Worm (Caenorhabditis elegans) whole organism, late embryonic: ENCODE results near the gene Y45F10C.1.
"Not testable (repeated sequence)": the region's sequence is repeated elsewhere in the genome, so short reads cannot be mapped to it uniquely, and the experiment has no call there.

Experiments used
- C38D4.7 ChIP-seq: fragments of 200-800 bp; sonication (Bioruptor generic); optimal IDR thresholded peaks from 2 replicates; lab custom pipeline; 2018; ENCODE audit warnings: mild to moderate bottlenecking, missing genetic modification characterization, moderate library complexity, missing compliant biosample characterization
- K09A11.1 ChIP-seq: sonication (generic microtip); optimal IDR thresholded peaks from 2 replicates; lab custom pipeline; 2017; ENCODE audit warnings: antibody characterized with exemption, mild to moderate bottlenecking, missing genetic modification characterization, missing compliant biosample characterization; ENCODE audit not compliant: insufficient read depth
- T23F11.4 ChIP-seq: fragments of 200-800 bp; sonication (Bioruptor generic); optimal IDR thresholded peaks from 2 replicates; lab custom pipeline; 2018; ENCODE audit warnings: mild to moderate bottlenecking, missing genetic modification characterization, missing compliant biosample characterization
- Y22D7AL.16 ChIP-seq: sonication (generic microtip); optimal IDR thresholded peaks from 2 replicates; lab custom pipeline; 2016; ENCODE audit warnings: missing genetic modification characterization, missing compliant biosample characterization
- ahr-1 ChIP-seq: sonication (generic microtip); optimal IDR thresholded peaks from 2 replicates; lab custom pipeline; 2016; ENCODE audit warnings: missing genetic modification characterization, missing compliant biosample characterization
- ceh-22 ChIP-seq: sonication (generic microtip); optimal IDR thresholded peaks from 2 replicates; lab custom pipeline; 2017; ENCODE audit warnings: missing biosample characterization, missing genetic modification characterization
- ceh-24 ChIP-seq: sonication (generic microtip); optimal IDR thresholded peaks from 2 replicates; lab custom pipeline; 2016; ENCODE audit warnings: mild to moderate bottlenecking, missing genetic modification characterization, missing compliant biosample characterization
- ceh-30 ChIP-seq: fragments of 150-350 bp; optimal IDR thresholded peaks from 2 replicates; lab custom pipeline; 2014; ENCODE audit warnings: missing biosample characterization, missing genetic modification characterization
- ceh-31 ChIP-seq: sonication (generic microtip); optimal IDR thresholded peaks from 2 replicates; lab custom pipeline; 2016; ENCODE audit warnings: missing genetic modification characterization, missing compliant biosample characterization
- ceh-45 ChIP-seq: fragments of 200-800 bp; sonication (Bioruptor generic); IDR thresholded peaks from 2 replicates; pipeline ENCODE4 v1.3.6; 2022; ENCODE audit warnings: missing genetic modification reagents, missing genetic modification characterization, missing compliant biosample characterization
- ceh-48 ChIP-seq: sonication (generic microtip); optimal IDR thresholded peaks from 2 replicates; lab custom pipeline; 2016; ENCODE audit warnings: missing genetic modification characterization, inconsistent platforms, missing compliant biosample characterization
- ceh-6 ChIP-seq: fragments of 200-800 bp; sonication (Bioruptor generic); optimal IDR thresholded peaks from 2 replicates; lab custom pipeline; 2018; ENCODE audit warnings: mild to moderate bottlenecking, missing genetic modification characterization, missing compliant biosample characterization
- dve-1 ChIP-seq: sonication (generic microtip); optimal IDR thresholded peaks from 2 replicates; lab custom pipeline; 2017; ENCODE audit warnings: antibody characterized with exemption, mild to moderate bottlenecking, missing genetic modification characterization, missing compliant biosample characterization
- elt-2 ChIP-seq: sonication (generic microtip); optimal IDR thresholded peaks from 2 replicates; lab custom pipeline; 2016; ENCODE audit warnings: missing genetic modification reagents, missing genetic modification characterization, missing compliant biosample characterization
- elt-4 ChIP-seq: sonication (generic microtip); optimal IDR thresholded peaks from 2 replicates; lab custom pipeline; 2016; ENCODE audit warnings: missing genetic modification characterization, missing compliant biosample characterization
- eyg-1 ChIP-seq: sonication (generic microtip); optimal IDR thresholded peaks from 2 replicates; lab custom pipeline; 2016; ENCODE audit warnings: missing genotype, missing genetic modification characterization, missing compliant biosample characterization
- fax-1 ChIP-seq: sonication (generic microtip); optimal IDR thresholded peaks from 2 replicates; lab custom pipeline; 2016; ENCODE audit warnings: missing genotype, missing genetic modification characterization, missing compliant biosample characterization
- fkh-6 ChIP-seq: sonication (generic microtip); optimal IDR thresholded peaks from 2 replicates; lab custom pipeline; 2016; ENCODE audit warnings: missing genetic modification characterization, missing compliant biosample characterization
- hlh-13 ChIP-seq: fragments of 200-800 bp; sonication (Bioruptor generic); optimal IDR thresholded peaks from 2 replicates; lab custom pipeline; 2018; ENCODE audit warnings: mild to moderate bottlenecking, missing genetic modification characterization, missing compliant biosample characterization
- hlh-6 ChIP-seq: sonication (generic microtip); optimal IDR thresholded peaks from 2 replicates; lab custom pipeline; 2016; ENCODE audit warnings: missing genotype, missing genetic modification characterization, missing compliant biosample characterization
- nfya-1 ChIP-seq: sonication (generic microtip); optimal IDR thresholded peaks from 2 replicates; lab custom pipeline; 2017; ENCODE audit warnings: missing genetic modification characterization, mild to moderate bottlenecking, missing compliant biosample characterization, antibody characterized with exemption, moderate library complexity
- nhr-11 ChIP-seq: fragments of 150-350 bp; optimal IDR thresholded peaks from 2 replicates; lab custom pipeline; 2014; ENCODE audit warnings: missing biosample characterization, missing genetic modification characterization
- odd-2 ChIP-seq: sonication (generic microtip); optimal IDR thresholded peaks from 2 replicates; lab custom pipeline; 2017; ENCODE audit warnings: antibody characterized with exemption, mild to moderate bottlenecking, missing genetic modification characterization, missing compliant biosample characterization
- pat-9 ChIP-seq: fragments of 200-800 bp; sonication (Bioruptor generic); optimal IDR thresholded peaks from 2 replicates; lab custom pipeline; 2018; ENCODE audit warnings: mild to moderate bottlenecking, missing genetic modification characterization, moderate library complexity, missing compliant biosample characterization
- pax-1 ChIP-seq: fragments of 150-350 bp; optimal IDR thresholded peaks from 2 replicates; lab custom pipeline; 2014; ENCODE audit warnings: missing biosample characterization, missing genetic modification characterization
- rnt-1 ChIP-seq: sonication (generic microtip); optimal IDR thresholded peaks from 2 replicates; lab custom pipeline; 2016; ENCODE audit warnings: missing genetic modification characterization, missing compliant biosample characterization
- sdc-2 ChIP-seq: sonication (generic microtip); optimal IDR thresholded peaks from 2 replicates; lab custom pipeline; 2016; ENCODE audit warnings: missing genotype, missing genetic modification characterization, missing compliant biosample characterization
- syd-9 ChIP-seq: sonication (generic microtip); optimal IDR thresholded peaks from 2 replicates; lab custom pipeline; 2016; ENCODE audit warnings: mild to moderate bottlenecking, missing genetic modification characterization, moderate library complexity, missing compliant biosample characterization
- tbx-7 ChIP-seq: sonication (generic microtip); optimal IDR thresholded peaks from 2 replicates; lab custom pipeline; 2016; ENCODE audit warnings: missing genotype, missing genetic modification characterization, missing compliant biosample characterization
- unc-42 ChIP-seq: sonication (generic microtip); optimal IDR thresholded peaks from 2 replicates; lab custom pipeline; 2016; ENCODE audit warnings: missing genotype, missing genetic modification characterization, missing compliant biosample characterization
- unc-86 ChIP-seq: sonication (generic microtip); optimal IDR thresholded peaks from 2 replicates; lab custom pipeline; 2016; ENCODE audit warnings: missing genetic modification characterization, missing compliant biosample characterization
- zip-5 ChIP-seq: sonication (generic microtip); optimal IDR thresholded peaks from 2 replicates; lab custom pipeline; 2016; ENCODE audit warnings: missing genetic modification characterization, missing compliant biosample characterization

Y45F10C.1 gene

DNA sequence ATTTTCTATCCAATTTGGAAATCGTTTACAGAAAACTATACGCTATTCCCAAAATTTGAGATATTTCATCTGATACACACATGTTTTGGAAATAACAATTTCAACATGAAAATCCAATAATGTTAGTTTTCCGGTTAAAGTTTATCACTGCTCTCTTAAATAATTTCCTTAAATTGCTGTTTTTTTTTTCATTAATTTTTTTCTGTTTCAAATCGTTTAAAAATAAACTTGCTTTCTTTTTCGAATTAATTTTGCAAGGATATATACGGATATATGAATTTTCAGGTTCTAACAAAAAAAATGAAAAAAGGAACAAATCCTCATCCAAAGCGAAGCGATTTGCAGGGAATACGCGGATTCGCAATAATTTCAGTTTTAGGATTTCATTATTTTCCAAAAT is 14.2 kb upstream of the Y45F10C.1 start, which contains the start of gene oac-48:
Gene oac-48 (plus strand): TSS at position 301 of the 400 bp plus-strand sequence.
- no peak for TF ChIP-seq ceh-45
- TF ChIP-seq C38D4.7: no peak
- no peak for TF ChIP-seq Y22D7AL.16 (tag; lab: Kevin White, UChicago)
- TF ChIP-seq zip-5 (tag; lab: Kevin White, UChicago): no peak
- TF ChIP-seq ceh-31 (tag; lab: Kevin White, UChicago): no peak
- TF ChIP-seq rnt-1 (tag; lab: Kevin White, UChicago): no peak

DNA sequence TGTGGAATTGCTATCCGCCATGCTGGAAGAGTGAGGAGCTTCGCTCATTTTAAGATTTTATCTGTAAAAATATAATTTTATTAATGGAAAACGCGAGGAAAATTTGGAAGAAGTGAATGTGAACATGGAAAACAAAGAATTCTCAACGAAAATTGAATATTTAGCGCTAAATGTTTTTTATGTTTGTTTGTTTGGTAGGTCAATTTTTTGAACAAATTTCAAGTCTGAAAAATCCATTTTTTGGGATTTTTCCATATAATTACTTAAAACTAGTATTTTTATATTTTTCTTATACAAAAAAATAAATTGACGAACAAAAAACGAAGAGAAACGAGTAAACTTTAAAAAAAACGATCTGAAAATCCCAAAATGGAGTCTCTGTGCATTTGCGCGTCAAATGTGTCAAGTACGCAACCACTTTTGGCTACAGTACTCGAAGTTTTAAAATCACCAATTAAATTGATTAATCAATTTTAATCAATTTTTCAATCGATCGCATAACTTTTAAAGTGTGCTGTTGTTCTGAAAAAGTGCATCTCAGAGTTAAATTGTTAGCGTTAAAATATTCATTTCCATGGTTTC is 7.6 kb upstream of the Y45F10C.1 start, which contains the start of gene fbxa-215:
Gene fbxa-215 (minus strand): TSS at position 61 of the 582 bp plus-strand sequence.
- TF ChIP-seq unc-42 (tag; lab: Kevin White, UChicago) (no peak), syd-9 (tag; lab: Kevin White, UChicago) (no peak), nhr-11 (no peak), odd-2 (tag; lab: Kevin White, UChicago) (no peak), nfya-1 (tag; lab: Kevin White, UChicago) (no peak), elt-2 (no peak), hlh-6 (tag; lab: Kevin White, UChicago) (no peak), C38D4.7 (no peak), ceh-24 (tag; lab: Kevin White, UChicago) (no peak), sdc-2 (tag; lab: Kevin White, UChicago) (no peak), unc-86 (tag; lab: Kevin White, UChicago) (no peak), rnt-1 (tag; lab: Kevin White, UChicago) (no peak)

- TF ChIP-seq hlh-13 (GFP tag; lab: Kevin White, UChicago): no peak
- TF ChIP-seq elt-4 (tag; lab: Kevin White, UChicago): no peak
- TF ChIP-seq unc-42 (tag; lab: Kevin White, UChicago): no peak
- TF ChIP-seq ahr-1 (tag; lab: Kevin White, UChicago): no peak
- TF ChIP-seq K09A11.1 (tag; lab: Kevin White, UChicago): no peak
- no peak for TF ChIP-seq ceh-6 (GFP tag; lab: Kevin White, UChicago)
- no peak for TF ChIP-seq eyg-1 (tag; lab: Kevin White, UChicago)
- TF ChIP-seq pax-1 (tag; lab: Kevin White, UChicago): no peak
- no peak for TF ChIP-seq syd-9 (tag; lab: Kevin White, UChicago)
- TF ChIP-seq ceh-31 (tag; lab: Kevin White, UChicago): no peak
- TF ChIP-seq fkh-6 (tag; lab: Kevin White, UChicago): no peak
- no peak for TF ChIP-seq T23F11.4
- no peak for TF ChIP-seq ceh-22 (tag; lab: Kevin White, UChicago)
Observed at ce11 chrIV:13665073-13665472, 5.7 kb upstream of the Y45F10C.1 start.

- TF ChIP-seq rnt-1 (tag; lab: Kevin White, UChicago): no peak
- TF ChIP-seq ceh-30 (tag; lab: Kevin White, UChicago): no peak
- no peak for TF ChIP-seq fax-1 (tag; lab: Kevin White, UChicago)
- no peak for TF ChIP-seq eyg-1 (tag; lab: Kevin White, UChicago)
- TF ChIP-seq nfya-1 (tag; lab: Kevin White, UChicago): no peak
- no peak for TF ChIP-seq dve-1 (tag; lab: Kevin White, UChicago)
- TF ChIP-seq tbx-7 (tag; lab: Kevin White, UChicago): no peak
- TF ChIP-seq, all 69 proteins: peak for 0
Observed at ce11 chrIV:13664090-13664489, 4.7 kb upstream of the Y45F10C.1 start, which contains the start of gene Y45F10C.4. Y45F10C.4 (minus strand) TSS chrIV:13664190.

ce11 chrIV:13662570-13662969 is 3.2 kb upstream of the Y45F10C.1 start, which contains the start of gene Y45F10C.2:
Y45F10C.2 (minus strand) TSS chrIV:13662670.
- TF ChIP-seq tbx-7 (tag; lab: Kevin White, UChicago); ceh-48; pat-9 (tag; lab: Kevin White, UChicago): not testable (repeated sequence)
